Worm (Caenorhabditis elegans) whole organism, young adult: ENCODE results near the gene Y57A10A.5.

Experiments
- B0261.1 ChIP-seq: sonication (generic microtip); optimal IDR thresholded peaks from 2 replicates; lab custom pipeline; 2016; ENCODE audit warnings: mild to moderate bottlenecking, missing genetic modification characterization, moderate library complexity, missing compliant biosample characterization
- ama-1 ChIP-seq, 3 experiments: fragments of 150-350 bp in 1 of 3; sonication (generic microtip) in 2 of 3; optimal IDR thresholded peaks; 2 replicates each; lab custom pipeline; 2014 to 2018; ENCODE audit warnings: missing biosample characterization in 2 of 3, missing genetic modification characterization in 2 of 3, missing genetic modification reagents in 2 of 3
- hrde-1 ChIP-seq: sonication (generic microtip); optimal IDR thresholded peaks from 2 replicates; lab custom pipeline; 2016; ENCODE audit warnings: missing genetic modification characterization, mild to moderate bottlenecking, missing compliant biosample characterization, moderate library complexity, missing genotype, missing genetic modification reagents, borderline replicate concordance
- let-526 ChIP-seq: fragments of 200-800 bp; sonication (Bioruptor generic); IDR thresholded peaks from 2 replicates; pipeline ENCODE4 v1.3.6; 2022; ENCODE audit warnings: missing genetic modification reagents, missing genetic modification characterization, missing compliant biosample characterization

ce11 chrII:12110997-12111396 is 43.3 kb upstream of the Y57A10A.5 start:
- TF ChIP-seq let-526 (GFP tag; lab: Robert Waterston, UW) (no peak), ama-1 (optimal IDR thresholded peaks at IDR 0.05; lab: Kevin White, UChicago) (no peak), ama-1 (GFP tag; optimal IDR thresholded peaks at IDR 0.05; lab: Kevin White, UChicago) (no peak), hrde-1 (no peak), B0261.1 (tag; lab: Kevin White, UChicago) (no peak)
